Worm (Caenorhabditis elegans) whole organism, L4 larva: ENCODE data around the gene T23E1.1.
A peak's percentile ranks its signal among the peaks of the same experiment; 100 is the strongest.

Experiments used
- D1046.2 ChIP-seq: fragments of 200-800 bp; sonication (Bioruptor generic); IDR thresholded peaks from 2 replicates; pipeline ENCODE4 v1.3.6; 2022; ENCODE audit warnings: missing genetic modification characterization, missing compliant biosample characterization
- F37D6.2 ChIP-seq: sonication (generic microtip); optimal IDR thresholded peaks from 2 replicates; lab custom pipeline; 2016; ENCODE audit warnings: mild to moderate bottlenecking, missing genetic modification characterization, missing compliant biosample characterization
- F44E2.7 ChIP-seq: fragments of 200-800 bp; sonication (Bioruptor generic); IDR thresholded peaks from 2 replicates; pipeline ENCODE4 v2.1.2; 2022; ENCODE audit warnings: missing genetic modification characterization, missing compliant biosample characterization
- R02D3.7 ChIP-seq: fragments of 150-350 bp; sonication (generic microtip); optimal IDR thresholded peaks from 3 replicates; lab custom pipeline; 2014; ENCODE audit warnings: missing biosample characterization, missing genetic modification characterization
- T20F7.1 ChIP-seq: fragments of 200-800 bp; sonication (Bioruptor generic); optimal IDR thresholded peaks from 2 replicates; lab custom pipeline; 2018; ENCODE audit warnings: mild to moderate bottlenecking, missing genetic modification characterization, missing compliant biosample characterization
- T26A8.4 ChIP-seq: fragments of 200-800 bp; sonication (Bioruptor generic); IDR thresholded peaks from 2 replicates; pipeline ENCODE4 v1.3.6; 2022; ENCODE audit warnings: missing genetic modification characterization, missing compliant biosample characterization
- Y48G9A.11 ChIP-seq: fragments of 200-800 bp; sonication (Bioruptor generic); IDR thresholded peaks from 2 replicates; pipeline ENCODE4 v1.3.6; 2022; ENCODE audit warnings: missing genetic modification reagents, missing genetic modification characterization, missing compliant biosample characterization
- Y5F2A.4 ChIP-seq: fragments of 200-800 bp; sonication (Bioruptor generic); optimal IDR thresholded peaks from 2 replicates; lab custom pipeline; 2018; ENCODE audit warnings: mild to moderate bottlenecking, missing genetic modification characterization, missing compliant biosample characterization
- Y75B8A.6 ChIP-seq: fragments of 200-800 bp; sonication (Bioruptor generic); IDR thresholded peaks from 2 replicates; pipeline ENCODE4 v1.3.6; 2022; ENCODE audit warnings: missing genetic modification reagents, missing genetic modification characterization, missing compliant biosample characterization
- aha-1 ChIP-seq: fragments of 150-350 bp; peaks from one replicate; lab custom pipeline; 2014; ENCODE audit warnings: missing biosample characterization, missing genetic modification characterization
- arid-1 ChIP-seq: fragments of 200-800 bp; sonication (Bioruptor generic); conservative IDR thresholded peaks from 2 replicates; pipeline ENCODE4 v1.3.6; 2022; ENCODE audit warnings: missing genetic modification reagents, missing genetic modification characterization, missing compliant biosample characterization
- ceh-28 ChIP-seq: fragments of 150-350 bp; optimal IDR thresholded peaks from 2 replicates; lab custom pipeline; 2014; ENCODE audit warnings: missing biosample characterization, missing genetic modification reagents, missing genetic modification characterization
- ceh-44 ChIP-seq: fragments of 200-800 bp; sonication (Bioruptor generic); IDR thresholded peaks from 2 replicates; pipeline ENCODE4 v1.3.6; 2022; ENCODE audit warnings: missing genetic modification reagents, missing genetic modification characterization, missing compliant biosample characterization
- ceh-62 ChIP-seq: sonication (generic microtip); optimal IDR thresholded peaks from 2 replicates; lab custom pipeline; 2017; ENCODE audit warnings: missing biosample characterization, missing genetic modification characterization
- daf-16 ChIP-seq, 3 experiments: sonication (generic microtip); optimal IDR thresholded peaks; 2 replicates each; lab custom pipeline; 2016 to 2017; ENCODE audit warnings: missing genetic modification characterization in 3 of 3, missing genetic modification reagents in 3 of 3, mild to moderate bottlenecking in 2 of 3, missing compliant biosample characterization in 2 of 3, missing biosample characterization in 1 of 3, moderate library complexity in 1 of 3
- daf-8 ChIP-seq: fragments of 200-800 bp; sonication (Bioruptor generic); IDR thresholded peaks from 2 replicates; pipeline ENCODE4 v1.3.6; 2022; ENCODE audit warnings: missing genetic modification characterization, missing compliant biosample characterization
- dmd-6 ChIP-seq: fragments of 200-800 bp; sonication (Bioruptor generic); IDR thresholded peaks from 2 replicates; pipeline ENCODE4 v1.3.6; 2022; ENCODE audit warnings: missing genetic modification reagents, missing genetic modification characterization, missing compliant biosample characterization
- dmd-8 ChIP-seq: fragments of 200-800 bp; sonication (Bioruptor generic); IDR thresholded peaks from 2 replicates; pipeline ENCODE4 v1.3.6; 2022; ENCODE audit warnings: missing genetic modification characterization, missing compliant biosample characterization
- dmd-9 ChIP-seq: fragments of 200-800 bp; sonication (Bioruptor generic); IDR thresholded peaks from 2 replicates; pipeline ENCODE4 v1.3.6; 2022; ENCODE audit warnings: missing genetic modification reagents, missing genetic modification characterization, missing compliant biosample characterization
- egl-43 ChIP-seq: fragments of 200-800 bp; sonication (Bioruptor generic); IDR thresholded peaks from 2 replicates; pipeline ENCODE4 v1.3.6; 2022; ENCODE audit warnings: missing genetic modification reagents, missing genetic modification characterization, missing compliant biosample characterization
- fkh-10 ChIP-seq: fragments of 150-350 bp; optimal IDR thresholded peaks from 2 replicates; lab custom pipeline; 2014; ENCODE audit warnings: missing biosample characterization, missing genetic modification reagents, missing genetic modification characterization
- fos-1 ChIP-seq: fragments of 150-350 bp; optimal IDR thresholded peaks from 2 replicates; lab custom pipeline; 2014; ENCODE audit warnings: missing biosample characterization, missing genetic modification characterization
- hif-1 ChIP-seq, 2 experiments: sonication (generic microtip); optimal IDR thresholded peaks; 2 replicates each; lab custom pipeline; 2016 to 2017; ENCODE audit warnings: missing compliant biosample characterization in 2 of 2, missing genetic modification characterization in 2 of 2, missing genetic modification reagents in 2 of 2, missing genotype in 2 of 2, mild to moderate bottlenecking in 1 of 2
- hlh-30 ChIP-seq: sonication (generic microtip); optimal IDR thresholded peaks from 2 replicates; lab custom pipeline; 2017; ENCODE audit warnings: antibody characterized with exemption, mild to moderate bottlenecking, missing genetic modification characterization, missing compliant biosample characterization; ENCODE audit not compliant: insufficient read depth
- lin-15B ChIP-seq: fragments of 150-350 bp; sonication (generic microtip); optimal IDR thresholded peaks from 3 replicates; lab custom pipeline; 2014; ENCODE audit warnings: missing biosample characterization, missing genetic modification characterization
- lin-38 ChIP-seq: fragments of 200-800 bp; sonication (Bioruptor generic); IDR thresholded peaks from 2 replicates; pipeline ENCODE4 v1.3.6; 2022; ENCODE audit warnings: missing genetic modification reagents, missing genetic modification characterization, missing compliant biosample characterization
- mdl-1 ChIP-seq, 2 experiments: fragments of 150-350 bp in 1 of 2; sonication (generic microtip) in 1 of 2; optimal IDR thresholded peaks; 2 replicates each; lab custom pipeline; 2014 to 2017; ENCODE audit warnings: missing biosample characterization in 2 of 2, missing genetic modification characterization in 2 of 2
- mdt-29 ChIP-seq: fragments of 200-800 bp; sonication (Bioruptor generic); IDR thresholded peaks from 2 replicates; pipeline ENCODE4 v1.3.6; 2022; ENCODE audit warnings: missing genetic modification reagents, missing genetic modification characterization, missing compliant biosample characterization
- mxl-2 ChIP-seq: fragments of 200-800 bp; sonication (Bioruptor generic); conservative IDR thresholded peaks from 2 replicates; pipeline ENCODE4 v1.3.6; 2022; ENCODE audit warnings: missing genetic modification reagents, missing genetic modification characterization, missing compliant biosample characterization
- nhr-10 ChIP-seq: fragments of 150-350 bp; optimal IDR thresholded peaks from 2 replicates; lab custom pipeline; 2014; ENCODE audit warnings: missing biosample characterization, missing genetic modification characterization
- nhr-102 ChIP-seq: sonication (generic microtip); optimal IDR thresholded peaks from 2 replicates; lab custom pipeline; 2016; ENCODE audit warnings: mild to moderate bottlenecking, missing genetic modification characterization, moderate library complexity, missing compliant biosample characterization
- nhr-111 ChIP-seq: fragments of 200-800 bp; sonication (Bioruptor generic); optimal IDR thresholded peaks from 2 replicates; lab custom pipeline; 2018; ENCODE audit warnings: mild to moderate bottlenecking, missing genetic modification characterization, missing compliant biosample characterization
- nhr-25 ChIP-seq: sonication (generic microtip); optimal IDR thresholded peaks from 2 replicates; lab custom pipeline; 2017; ENCODE audit warnings: missing genetic modification characterization, mild to moderate bottlenecking, missing compliant biosample characterization, antibody characterized with exemption, moderate library complexity, borderline replicate concordance; ENCODE audit not compliant: insufficient read depth
- nhr-28 ChIP-seq: fragments of 150-350 bp; optimal IDR thresholded peaks from 2 replicates; lab custom pipeline; 2014; ENCODE audit warnings: missing biosample characterization, missing genetic modification characterization
- nhr-41 ChIP-seq: fragments of 200-800 bp; sonication (Bioruptor generic); IDR thresholded peaks from 2 replicates; pipeline ENCODE4 v1.3.6; 2022; ENCODE audit warnings: missing genetic modification reagents, missing genetic modification characterization, missing compliant biosample characterization
- nhr-42 ChIP-seq: fragments of 200-800 bp; sonication (Bioruptor generic); IDR thresholded peaks from 2 replicates; pipeline ENCODE4 v1.3.6; 2022; ENCODE audit warnings: missing genetic modification characterization, missing compliant biosample characterization
- nhr-48 ChIP-seq: sonication (generic microtip); optimal IDR thresholded peaks from 2 replicates; lab custom pipeline; 2016; ENCODE audit warnings: mild to moderate bottlenecking, missing genetic modification characterization, missing compliant biosample characterization
- nhr-77 ChIP-seq: fragments of 150-350 bp; optimal IDR thresholded peaks from 2 replicates; lab custom pipeline; 2014; ENCODE audit warnings: missing biosample characterization, missing genetic modification characterization
- pha-4 ChIP-seq, 2 experiments: fragments of 150-350 bp in 1 of 2; fragments of 200-800 bp in 1 of 2; sonication (Bioruptor generic) in 1 of 2; IDR thresholded peaks in 1 of 2; optimal IDR thresholded peaks in 1 of 2; 2 replicates each; pipeline versions ENCODE4 v1.3.6 to Lab custom; 2014 to 2022; ENCODE audit warnings: missing genetic modification characterization in 2 of 2, missing genetic modification reagents in 2 of 2, missing biosample characterization in 1 of 2, missing compliant biosample characterization in 1 of 2
- pqm-1 ChIP-seq: sonication (generic microtip); optimal IDR thresholded peaks from 2 replicates; lab custom pipeline; 2017; ENCODE audit warnings: missing biosample characterization, missing genetic modification characterization
- rbr-2 ChIP-seq: sonication (generic microtip); optimal IDR thresholded peaks from 2 replicates; lab custom pipeline; 2016; ENCODE audit warnings: missing genotype, missing genetic modification characterization, missing compliant biosample characterization
- saeg-2 ChIP-seq: fragments of 200-800 bp; sonication (Bioruptor generic); IDR thresholded peaks from 2 replicates; pipeline ENCODE4 v1.3.6; 2022; ENCODE audit warnings: missing genetic modification reagents, missing genetic modification characterization, missing compliant biosample characterization
- skn-1 ChIP-seq: fragments of 150-350 bp; optimal IDR thresholded peaks from 2 replicates; lab custom pipeline; 2014; ENCODE audit warnings: missing biosample characterization, missing genetic modification characterization
- snpc-1.2 ChIP-seq: fragments of 200-800 bp; sonication (Bioruptor generic); IDR thresholded peaks from 2 replicates; pipeline ENCODE4 v1.3.6; 2022; ENCODE audit warnings: missing genetic modification reagents, missing genetic modification characterization, missing compliant biosample characterization
- spr-1 ChIP-seq: sonication (generic microtip); optimal IDR thresholded peaks from 2 replicates; lab custom pipeline; 2016; ENCODE audit warnings: mild to moderate bottlenecking, missing genetic modification characterization, missing compliant biosample characterization
- tra-1 ChIP-seq: fragments of 200-800 bp; sonication (Bioruptor generic); IDR thresholded peaks from 2 replicates; pipeline ENCODE4 v1.3.6; 2022; ENCODE audit warnings: missing genetic modification reagents, missing genetic modification characterization, missing compliant biosample characterization
- unc-130 ChIP-seq: sonication (generic microtip); optimal IDR thresholded peaks from 2 replicates; lab custom pipeline; 2016; ENCODE audit warnings: missing genetic modification reagents, missing genetic modification characterization, missing compliant biosample characterization
- zfp-2 ChIP-seq: sonication (generic microtip); optimal IDR thresholded peaks from 2 replicates; lab custom pipeline; 2016; ENCODE audit warnings: mild to moderate bottlenecking, missing genetic modification characterization, missing compliant biosample characterization
- zfp-3 ChIP-seq: fragments of 200-800 bp; sonication (Bioruptor generic); conservative IDR thresholded peaks from 2 replicates; pipeline ENCODE4 v1.3.6; 2022; ENCODE audit warnings: missing genetic modification reagents, missing genetic modification characterization, missing compliant biosample characterization
- ztf-11 ChIP-seq: fragments of 150-350 bp; optimal IDR thresholded peaks from 2 replicates; lab custom pipeline; 2014; ENCODE audit warnings: missing biosample characterization, missing genetic modification characterization

T23E1.1 gene

ce11 chrIV:3131871-3132586 is 19.1 kb upstream of the T23E1.1 start:
- TF ChIP-seq nhr-28 (tag; lab: Kevin White, UChicago): no peak
- TF ChIP-seq saeg-2: no peak
- no peak for TF ChIP-seq fos-1 (tag; lab: Kevin White, UChicago)
- no peak for TF ChIP-seq dmd-8 (GFP tag; lab: Robert Waterston, UW)
- no peak for TF ChIP-seq nhr-25 (tag; lab: Kevin White, UChicago)
- TF ChIP-seq mdl-1 (tag; optimal IDR thresholded peaks at IDR 0.05; lab: Kevin White, UChicago): no peak
- no peak for TF ChIP-seq zfp-2 (tag; lab: Kevin White, UChicago)
- TF ChIP-seq F37D6.2 (tag; lab: Kevin White, UChicago): no peak
- TF ChIP-seq mdt-29 (GFP tag; lab: Robert Waterston, UW): no peak
- TF ChIP-seq fkh-10: no peak
- no peak for TF ChIP-seq Y48G9A.11 (GFP tag; lab: Robert Waterston, UW)
- TF ChIP-seq daf-16 (GFP tag; optimal IDR thresholded peaks at IDR 0.05; lab: Kevin White, UChicago): no peak
- TF ChIP-seq daf-16 (tag; optimal IDR thresholded peaks at IDR 0.05; lab: Kevin White, UChicago): no peak
- no peak for TF ChIP-seq ztf-11 (tag; lab: Kevin White, UChicago)
- no peak for TF ChIP-seq nhr-41 (GFP tag; lab: Robert Waterston, UW)
- TF ChIP-seq snpc-1.2 (GFP tag; lab: Robert Waterston, UW): no peak
- no peak for TF ChIP-seq tra-1 (GFP tag; lab: Robert Waterston, UW)
- no peak for TF ChIP-seq R02D3.7
- no peak for TF ChIP-seq mxl-2 (GFP tag; lab: Robert Waterston, UW)
- peak; percentile 51 for TF ChIP-seq lin-38 (GFP tag; lab: Robert Waterston, UW)
- no peak for TF ChIP-seq egl-43
- TF ChIP-seq skn-1 (tag; lab: Kevin White, UChicago): no peak
- no peak for TF ChIP-seq dmd-9 (GFP tag; lab: Robert Waterston, UW)
- no peak for TF ChIP-seq Y75B8A.6
- TF ChIP-seq hlh-30: peak; percentile 0
- peak; percentile 80 for TF ChIP-seq aha-1
- no peak for TF ChIP-seq T26A8.4
- no peak for TF ChIP-seq Y5F2A.4 (GFP tag; lab: Kevin White, UChicago)
- TF ChIP-seq unc-130 (GFP tag; lab: Kevin White, UChicago): peak; percentile 34
- TF ChIP-seq F44E2.7 (GFP tag; lab: Robert Waterston, UW): no peak
- TF ChIP-seq daf-8: no peak
- TF ChIP-seq ceh-44: no peak
- no peak for TF ChIP-seq spr-1 (tag; lab: Kevin White, UChicago)
- TF ChIP-seq nhr-77: no peak
- TF ChIP-seq ceh-28 (tag; lab: Kevin White, UChicago): no peak
- TF ChIP-seq D1046.2 (GFP tag; lab: Robert Waterston, UW): no peak
- TF ChIP-seq T20F7.1 (GFP tag; lab: Kevin White, UChicago): no peak
- TF ChIP-seq nhr-48 (tag; lab: Kevin White, UChicago): no peak
- no peak for TF ChIP-seq ceh-62 (tag; lab: Kevin White, UChicago)
- no peak for TF ChIP-seq lin-15B
- TF ChIP-seq pqm-1 (tag; lab: Kevin White, UChicago): no peak
- no peak for TF ChIP-seq arid-1 (GFP tag; lab: Robert Waterston, UW)
- no peak for TF ChIP-seq pha-4 (GFP tag; IDR thresholded peaks at IDR 0.05; lab: Robert Waterston, UW)
- TF ChIP-seq pha-4 (tag; optimal IDR thresholded peaks at IDR 0.05; lab: Kevin White, UChicago): no peak
- TF ChIP-seq nhr-111 (GFP tag; lab: Kevin White, UChicago): no peak
- no peak for TF ChIP-seq zfp-3 (GFP tag; lab: Robert Waterston, UW)
- no peak for TF ChIP-seq nhr-42 (GFP tag; lab: Robert Waterston, UW)
- TF ChIP-seq nhr-102 (tag; lab: Kevin White, UChicago): no peak
- TF ChIP-seq dmd-6 (GFP tag; lab: Robert Waterston, UW): no peak
- TF ChIP-seq rbr-2 (tag; lab: Kevin White, UChicago): peak; percentile 22
- no peak for TF ChIP-seq hif-1 (tag; optimal IDR thresholded peaks at IDR 0.05; lab: Kevin White, UChicago)
- TF ChIP-seq nhr-10 (tag; lab: Kevin White, UChicago): no peak
